Fruit fly (Drosophila melanogaster) Kc167 (cell line): ENCODE measurements around the gene Alp9.

ENCODE experiments used
- Myc ChIP-seq: fragments of >200 bp; optimal IDR thresholded peaks from 2 replicates; lab custom pipeline; 2017; ENCODE audit warnings: missing external identifiers
- Sin3A ChIP-seq: fragments of >200 bp; optimal IDR thresholded peaks from 2 replicates; lab custom pipeline; 2018; ENCODE audit warnings: missing external identifiers
- psq ChIP-seq: fragments of >200 bp; optimal IDR thresholded peaks from 2 replicates; lab custom pipeline; 2017; ENCODE audit warnings: missing external identifiers

DNA sequence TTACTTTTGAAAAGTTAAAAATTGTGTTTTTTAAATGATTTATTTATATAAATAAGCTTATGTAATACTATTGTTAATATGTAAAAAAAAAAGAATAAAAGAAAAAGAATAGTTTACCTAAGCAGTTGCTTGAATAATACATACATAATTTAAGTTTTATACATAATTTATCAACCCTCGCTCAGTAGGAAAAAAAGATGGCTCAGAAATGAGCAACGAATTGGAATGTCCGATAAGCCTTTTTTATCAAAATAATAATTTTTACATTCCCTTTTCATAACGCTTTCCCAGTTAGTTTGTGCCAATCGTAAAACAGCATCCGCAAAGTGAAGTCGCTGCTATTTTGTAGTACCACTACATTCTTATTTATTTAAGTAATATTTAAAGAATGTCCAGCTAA is 9.1 kb downstream of the Alp9 start, which contains the start of gene mthl2:
- TF ChIP-seq psq (lab: Kevin White, UChicago): no peak
- no peak for TF ChIP-seq Sin3A (lab: Kevin White, UChicago)
- TF ChIP-seq Myc (lab: Kevin White, UChicago): no peak
